Worm (Caenorhabditis elegans) whole organism, L1 larva: ENCODE results near the gene srw-82.

Experiments
- ceh-82 ChIP-seq, 3 experiments: fragments of 150-350 bp in 1 of 3; sonication (generic microtip) in 2 of 3; optimal IDR thresholded peaks; 2 replicates each; lab custom pipeline; 2014 to 2017; ENCODE audit warnings: missing biosample characterization in 3 of 3, missing genetic modification characterization in 3 of 3
- ceh-88 ChIP-seq: fragments of 200-800 bp; sonication (Bioruptor generic); IDR thresholded peaks from 2 replicates; pipeline ENCODE4 v1.3.6; 2022; ENCODE audit warnings: missing genetic modification characterization, missing compliant biosample characterization
- egl-27 ChIP-seq, 2 experiments: fragments of 150-350 bp in 1 of 2; sonication (generic microtip); optimal IDR thresholded peaks; 3 replicates each; lab custom pipeline; 2017 to 2018; ENCODE audit warnings: missing biosample characterization in 2 of 2, missing genetic modification characterization in 2 of 2, missing genetic modification reagents in 2 of 2
- lin-13 ChIP-seq: fragments of 150-350 bp; optimal IDR thresholded peaks from 2 replicates; lab custom pipeline; 2014; ENCODE audit warnings: missing biosample characterization, missing genetic modification reagents, missing genetic modification characterization
- lin-39 ChIP-seq: fragments of 150-350 bp; optimal IDR thresholded peaks from 2 replicates; lab custom pipeline; 2014; ENCODE audit warnings: missing biosample characterization, missing genetic modification reagents, missing genetic modification characterization
- nhr-11 ChIP-seq: fragments of 150-350 bp; optimal IDR thresholded peaks from 2 replicates; lab custom pipeline; 2014; ENCODE audit warnings: missing biosample characterization, missing genetic modification characterization
- rnt-1 ChIP-seq: sonication (generic microtip); optimal IDR thresholded peaks from 2 replicates; lab custom pipeline; 2016; ENCODE audit warnings: mild to moderate bottlenecking, missing genetic modification characterization, moderate library complexity, missing compliant biosample characterization
- skn-1 ChIP-seq: fragments of 150-350 bp; optimal IDR thresholded peaks from 2 replicates; lab custom pipeline; 2014; ENCODE audit warnings: missing biosample characterization, missing genetic modification characterization
- snu-23 ChIP-seq: sonication (generic microtip); optimal IDR thresholded peaks from 2 replicates; lab custom pipeline; 2016; ENCODE audit warnings: missing genetic modification characterization, missing compliant biosample characterization
- zag-1 ChIP-seq: fragments of 150-350 bp; optimal IDR thresholded peaks from 2 replicates; lab custom pipeline; 2014; ENCODE audit warnings: missing biosample characterization, missing genetic modification characterization

ce11 chrV:18389046-18389445 lies 42.5 kb upstream of the srw-82 start, which contains the start of the genes Y51A2B.4 and Y51A2B.5:
- TF ChIP-seq zag-1 (tag; lab: Kevin White, UChicago) (no peak), lin-39 (tag; lab: Kevin White, UChicago) (no peak), nhr-11 (tag; lab: Kevin White, UChicago) (no peak), ceh-82 (tag; optimal IDR thresholded peaks at IDR 0.05; lab: Kevin White, UChicago) (no peak), egl-27 (tag; optimal IDR thresholded peaks at IDR 0.05; lab: Kevin White, UChicago) (no peak), ceh-88 (GFP tag; lab: Robert Waterston, UW) (no peak), rnt-1 (no peak), lin-13 (GFP tag; lab: Kevin White, UChicago) (no peak), skn-1 (tag; lab: Kevin White, UChicago) (no peak), snu-23 (GFP tag; lab: Kevin White, UChicago) (no peak)
